Worm (Caenorhabditis elegans) whole organism, young adult: ENCODE results near the gene F42H10.2.

Experiments used
- pha-4 ChIP-seq: fragments of 150-350 bp; sonication (generic microtip); optimal IDR thresholded peaks from 2 replicates; lab custom pipeline; 2014; ENCODE audit warnings: missing biosample characterization, missing genetic modification reagents, missing genetic modification characterization
- ztf-3 ChIP-seq: fragments of 200-800 bp; sonication (Bioruptor generic); optimal IDR thresholded peaks from 2 replicates; lab custom pipeline; 2018; ENCODE audit warnings: mild to moderate bottlenecking, missing genetic modification characterization, missing compliant biosample characterization

DNA sequence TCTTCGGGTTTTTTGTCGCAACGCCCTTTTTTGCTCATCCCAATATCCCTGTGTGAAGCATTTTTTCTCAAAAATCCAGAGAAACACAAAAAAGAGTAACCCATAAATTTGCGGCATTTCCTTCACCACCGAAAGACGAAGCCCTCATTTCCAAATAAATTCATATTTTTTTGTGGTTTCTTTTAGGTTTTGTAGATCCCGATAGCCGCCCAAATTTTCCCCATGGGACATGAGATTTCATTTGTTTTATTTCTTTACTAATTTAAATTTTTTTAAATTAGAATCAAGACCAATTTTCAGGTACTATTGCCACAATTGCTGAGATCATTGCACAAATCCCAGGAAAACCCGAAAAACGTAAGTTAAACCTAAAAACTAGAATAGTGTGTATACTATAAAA, 23.7 kb upstream of the F42H10.2 start, which contains the start of gene mig-39:
- TF ChIP-seq pha-4 (tag; lab: Kevin White, UChicago) = no peak
- no peak for TF ChIP-seq ztf-3 (GFP tag; lab: Kevin White, UChicago)
